Worm (Caenorhabditis elegans) whole organism, L4 larva: ENCODE measurements around the gene Y17D7B.2.

Experiments used
- Y48G9A.11 ChIP-seq: fragments of 200-800 bp; sonication (Bioruptor generic); IDR thresholded peaks from 2 replicates; pipeline ENCODE4 v1.3.6; 2022; ENCODE audit warnings: missing genetic modification reagents, missing genetic modification characterization, missing compliant biosample characterization
- aly-2 ChIP-seq: sonication (generic microtip); optimal IDR thresholded peaks from 2 replicates; lab custom pipeline; 2018; ENCODE audit warnings: missing biosample characterization, missing genetic modification characterization
- madf-5 ChIP-seq, 2 experiments: fragments of 200-800 bp; sonication (Bioruptor generic); IDR thresholded peaks; 2 replicates each; pipeline ENCODE4 v1.3.6; 2022; ENCODE audit warnings: missing compliant biosample characterization in 2 of 2, missing genetic modification characterization in 2 of 2
- nhr-11 ChIP-seq: fragments of 150-350 bp; optimal IDR thresholded peaks from 2 replicates; lab custom pipeline; 2014; ENCODE audit warnings: missing biosample characterization, missing genetic modification characterization
- php-3 ChIP-seq: fragments of 200-800 bp; sonication (Bioruptor generic); IDR thresholded peaks from 2 replicates; pipeline ENCODE4 v1.3.6; 2022; ENCODE audit warnings: missing genetic modification reagents, missing genetic modification characterization, missing compliant biosample characterization

ce11 chrV:18782747-18783146, 4.8 kb upstream of the Y17D7B.2 start:
- TF ChIP-seq php-3 (peak; percentile 40; the same call in 1 of the 2 replicates), madf-5 (GFP tag; IDR thresholded peaks at IDR 0.05; lab: Robert Waterston, UW) (no peak), Y48G9A.11 (GFP tag; lab: Robert Waterston, UW) (no peak), nhr-11 (tag; lab: Kevin White, UChicago) (no peak), aly-2 (tag; lab: Kevin White, UChicago) (no peak)
